Worm (Caenorhabditis elegans): Measurements from ENCODE around the gene Y71H2AM.3.

DNA sequence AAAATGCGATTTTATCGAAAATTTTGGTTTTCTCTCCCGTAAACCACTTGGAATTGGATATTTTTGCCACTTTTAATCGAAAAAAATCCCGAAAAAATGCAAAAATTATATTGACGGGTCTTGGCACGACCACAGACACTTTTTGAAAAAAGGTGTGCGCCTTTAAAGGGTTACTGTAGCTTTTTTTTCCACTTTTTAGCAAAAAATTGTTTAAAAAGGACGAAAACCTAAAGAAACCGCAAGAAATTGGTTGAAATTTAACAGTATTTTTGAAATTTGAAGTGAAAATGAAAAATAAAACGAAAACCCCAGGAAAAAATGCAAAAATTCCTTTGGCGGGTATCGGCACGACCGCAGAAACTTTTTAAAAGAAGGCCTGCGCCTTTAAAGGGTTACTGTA, 23.4 kb upstream of the Y71H2AM.3 start:
- TF ChIP-seq ceh-36 (tag; optimal IDR thresholded peaks at IDR 0.05) (no peak), flt-1 (GFP tag; IDR thresholded peaks at IDR 0.05) (no peak), hmg-4 (GFP tag; optimal IDR thresholded peaks at IDR 0.05) (no peak), hmbx-1 (tag; optimal IDR thresholded peaks at IDR 0.05) (no peak), tbx-37 (GFP tag; conservative IDR thresholded peaks at IDR 0.05) (no peak), hnd-1 (tag; optimal IDR thresholded peaks at IDR 0.05) (no peak), ets-7 (tag; optimal IDR thresholded peaks at IDR 0.05) (no peak), ama-1 (optimal IDR thresholded peaks at IDR 0.05) (no peak), scrt-1 (GFP tag; IDR thresholded peaks at IDR 0.05) (no peak), tra-4 (tag; optimal IDR thresholded peaks at IDR 0.05) (no peak)

All from whole organism, early embryonic.